Fruit fly (Drosophila melanogaster): ENCODE results near the gene CG12024.

DNA sequence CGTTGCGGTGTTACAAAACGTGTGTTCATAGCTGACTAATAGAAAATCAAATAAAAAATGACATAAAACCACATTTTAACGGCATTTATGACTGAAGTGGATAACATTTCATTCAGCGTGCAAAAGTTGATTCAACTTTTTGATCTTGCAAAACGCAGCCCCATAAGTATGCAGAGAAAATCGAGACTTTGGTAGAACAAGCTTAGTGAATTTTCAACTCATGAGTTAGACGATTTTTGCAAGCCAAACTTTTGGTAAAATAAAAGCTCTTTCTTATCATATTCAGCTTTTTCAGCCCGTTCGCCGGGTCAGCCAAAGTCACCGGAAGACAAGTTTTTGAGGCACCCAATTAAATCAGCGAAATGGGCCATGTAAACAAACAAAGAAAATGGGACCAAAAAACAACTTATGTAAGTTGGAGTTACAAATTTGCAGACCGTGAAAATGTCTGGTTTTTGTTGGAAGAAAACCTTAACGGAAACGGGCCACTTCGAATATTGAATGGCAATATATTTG lies 25.2 kb upstream of the CG12024 start, which contains the start of gene Cpr62Ba:
- TF ChIP-seq Sox102F (GFP tag; optimal IDR thresholded peaks at IDR 0.05): no peak
- TF ChIP-seq CG11902 (GFP tag; optimal IDR thresholded peaks at IDR 0.05): no peak
- no peak for TF ChIP-seq net (GFP tag; optimal IDR thresholded peaks at IDR 0.05)
- TF ChIP-seq Sox14 (GFP tag; optimal IDR thresholded peaks at IDR 0.05): no peak
- TF ChIP-seq ss (GFP tag; optimal IDR thresholded peaks at IDR 0.05): no peak
- no peak for TF ChIP-seq CG6854 (GFP tag; optimal IDR thresholded peaks at IDR 0.05)
- TF ChIP-seq Eip75B (GFP tag; optimal IDR thresholded peaks at IDR 0.05): no peak
- TF ChIP-seq fd85E (GFP tag; optimal IDR thresholded peaks at IDR 0.05): no peak
- no peak for TF ChIP-seq OdsH (GFP tag; optimal IDR thresholded peaks at IDR 0.05)

Data from whole organism, prepupa.